Fruit fly (Drosophila melanogaster) whole organism, prepupa: ENCODE results near the gene blot.

Experiments
- Blimp-1 ChIP-seq: fragments of 200-800 bp; sonication (Bioruptor generic); optimal IDR thresholded peaks from 3 replicates; lab custom pipeline; 2017; ENCODE audit warnings: missing biosample characterization, missing genetic modification characterization, mild to moderate bottlenecking, moderate library complexity, missing genetic modification reagents
- CG10669 ChIP-seq: fragments of 200-800 bp; sonication (Bioruptor generic); optimal IDR thresholded peaks from 3 replicates; lab custom pipeline; 2018; ENCODE audit warnings: missing biosample characterization, mild to moderate bottlenecking, missing genetic modification characterization, moderate library complexity
- CG11294 ChIP-seq: fragments of 200-800 bp; sonication (Bioruptor generic); IDR thresholded peaks from 2 replicates; pipeline ENCODE4 v1.3.6; 2022; ENCODE audit warnings: missing biosample characterization, missing genetic modification characterization
- CG11762 ChIP-seq: fragments of 200-800 bp; sonication (Bioruptor generic); optimal IDR thresholded peaks from 3 replicates; lab custom pipeline; 2016; ENCODE audit warnings: missing biosample characterization, missing genetic modification characterization; ENCODE audit not compliant: insufficient read depth
- CG11902 ChIP-seq: fragments of 200-800 bp; sonication (Bioruptor generic); optimal IDR thresholded peaks from 3 replicates; lab custom pipeline; 2016; ENCODE audit warnings: missing biosample characterization, missing genetic modification characterization
- CG15336 ChIP-seq: fragments of 200-800 bp; sonication (Bioruptor generic); IDR thresholded peaks from 2 replicates; pipeline ENCODE4 v1.3.6; 2022; ENCODE audit warnings: missing biosample characterization, missing genetic modification characterization
- CG31627 ChIP-seq: fragments of 200-800 bp; sonication (Bioruptor generic); optimal IDR thresholded peaks from 3 replicates; lab custom pipeline; 2016; ENCODE audit warnings: missing biosample characterization, missing genetic modification characterization
- CG32006 ChIP-seq: fragments of 200-800 bp; sonication (Bioruptor generic); optimal IDR thresholded peaks from 3 replicates; lab custom pipeline; 2017; ENCODE audit warnings: missing biosample characterization, mild to moderate bottlenecking, missing genetic modification characterization
- CG3919 ChIP-seq: fragments of 200-800 bp; sonication (Bioruptor generic); optimal IDR thresholded peaks from 3 replicates; lab custom pipeline; 2016; ENCODE audit warnings: missing biosample characterization, missing genetic modification characterization
- CG4318 ChIP-seq: fragments of 200-800 bp; sonication (Bioruptor generic); optimal IDR thresholded peaks from 3 replicates; lab custom pipeline; 2017; ENCODE audit warnings: missing biosample characterization, mild to moderate bottlenecking, missing genetic modification characterization
- CG6163 ChIP-seq: fragments of 200-800 bp; sonication (Bioruptor generic); IDR thresholded peaks from 3 replicates; pipeline ENCODE4 v1.3.6; 2022; ENCODE audit warnings: missing biosample characterization, missing genetic modification characterization
- CG6808 ChIP-seq: fragments of 200-800 bp; sonication (Bioruptor generic); optimal IDR thresholded peaks from 3 replicates; lab custom pipeline; 2017; ENCODE audit warnings: missing biosample characterization, missing genetic modification characterization, mild to moderate bottlenecking, moderate library complexity, missing genetic modification reagents
- CG6854 ChIP-seq: fragments of 200-800 bp; sonication (Bioruptor generic); optimal IDR thresholded peaks from 2 replicates; lab custom pipeline; 2017; ENCODE audit warnings: missing biosample characterization, mild to moderate bottlenecking, missing genetic modification characterization
- CG7368 ChIP-seq: fragments of 200-800 bp; sonication (Bioruptor generic); optimal IDR thresholded peaks from 3 replicates; lab custom pipeline; 2016; ENCODE audit warnings: missing biosample characterization, missing genetic modification characterization
- CG8119 ChIP-seq: fragments of 200-800 bp; sonication (Bioruptor generic); IDR thresholded peaks from 3 replicates; pipeline ENCODE4 v1.3.6; 2022; ENCODE audit warnings: missing biosample characterization, missing genetic modification characterization
- Eip75B ChIP-seq: fragments of 200-800 bp; sonication (Bioruptor generic); optimal IDR thresholded peaks from 3 replicates; lab custom pipeline; 2016; ENCODE audit warnings: missing biosample characterization, missing genetic modification characterization
- Eip78C ChIP-seq: fragments of 200-800 bp; sonication (Bioruptor generic); peaks from one replicate; lab custom pipeline; 2016; ENCODE audit warnings: missing biosample characterization, missing genetic modification characterization
- Eip93F ChIP-seq: fragments of 200-800 bp; sonication (Bioruptor generic); optimal IDR thresholded peaks from 2 replicates; lab custom pipeline; 2016; ENCODE audit warnings: missing biosample characterization, mild to moderate bottlenecking, missing genetic modification characterization
- Ets21C ChIP-seq: fragments of 200-800 bp; sonication (Bioruptor generic); optimal IDR thresholded peaks from 3 replicates; lab custom pipeline; 2016; ENCODE audit warnings: missing biosample characterization, missing genetic modification characterization
- Ets96B ChIP-seq: fragments of 200-800 bp; optimal IDR thresholded peaks from 2 replicates; lab custom pipeline; 2019; ENCODE audit warnings: missing biosample characterization, mild to moderate bottlenecking, missing genetic modification characterization, moderate library complexity
- Gug ChIP-seq: fragments of 200-800 bp; sonication (Bioruptor generic); IDR thresholded peaks from 2 replicates; pipeline ENCODE4 v1.3.6; 2022; ENCODE audit warnings: missing biosample characterization, missing genetic modification characterization
- Hr4 ChIP-seq: fragments of 200-800 bp; sonication (Bioruptor generic); optimal IDR thresholded peaks from 3 replicates; lab custom pipeline; 2016; ENCODE audit warnings: missing biosample characterization, missing genetic modification characterization
- Lpt ChIP-seq: fragments of 200-800 bp; sonication (Bioruptor generic); optimal IDR thresholded peaks from 3 replicates; lab custom pipeline; 2016; ENCODE audit warnings: missing biosample characterization, missing genetic modification characterization
- Met ChIP-seq: fragments of 200-800 bp; sonication (Bioruptor generic); optimal IDR thresholded peaks from 3 replicates; lab custom pipeline; 2016; ENCODE audit warnings: missing biosample characterization, missing genetic modification characterization
- OdsH ChIP-seq: fragments of 200-800 bp; sonication (Bioruptor generic); optimal IDR thresholded peaks from 3 replicates; lab custom pipeline; 2016; ENCODE audit warnings: missing biosample characterization, missing genetic modification characterization
- Sox14 ChIP-seq: fragments of 200-800 bp; sonication (Bioruptor generic); optimal IDR thresholded peaks from 3 replicates; lab custom pipeline; 2016; ENCODE audit warnings: missing biosample characterization, missing genetic modification characterization
- acj6 ChIP-seq: fragments of 200-800 bp; sonication (Bioruptor generic); optimal IDR thresholded peaks from 3 replicates; lab custom pipeline; 2016; ENCODE audit warnings: missing biosample characterization, missing genetic modification characterization
- dsx ChIP-seq: fragments of 200-800 bp; optimal IDR thresholded peaks from 3 replicates; lab custom pipeline; 2019; ENCODE audit warnings: missing biosample characterization, mild to moderate bottlenecking, missing genetic modification characterization, moderate library complexity; ENCODE audit not compliant: poor library complexity, severe bottlenecking
- esn ChIP-seq: fragments of 200-800 bp; sonication (Bioruptor generic); optimal IDR thresholded peaks from 2 replicates; lab custom pipeline; 2016; ENCODE audit warnings: missing biosample characterization, mild to moderate bottlenecking, missing genetic modification characterization, moderate library complexity
- fd59A ChIP-seq: fragments of 200-800 bp; sonication (Bioruptor generic); optimal IDR thresholded peaks from 2 replicates; lab custom pipeline; 2017; ENCODE audit warnings: missing biosample characterization, mild to moderate bottlenecking, missing genetic modification characterization, missing genetic modification reagents
- net ChIP-seq: fragments of 200-800 bp; sonication (Bioruptor generic); optimal IDR thresholded peaks from 3 replicates; lab custom pipeline; 2016; ENCODE audit warnings: missing biosample characterization, missing genetic modification characterization
- salr ChIP-seq, 2 experiments: fragments of 200-800 bp; sonication (Bioruptor generic); optimal IDR thresholded peaks; 3 replicates each; lab custom pipeline; 2016 to 2018; ENCODE audit warnings: missing biosample characterization in 2 of 2, missing genetic modification characterization in 2 of 2, mild to moderate bottlenecking in 1 of 2
- spab ChIP-seq: fragments of 200-800 bp; sonication (Bioruptor generic); optimal IDR thresholded peaks from 2 replicates; lab custom pipeline; 2017; ENCODE audit warnings: missing biosample characterization, mild to moderate bottlenecking, missing genetic modification characterization, missing genetic modification reagents
- ss ChIP-seq, 2 experiments: fragments of 200-800 bp; sonication (Bioruptor generic); optimal IDR thresholded peaks; 2 replicates in 1 of 2; 3 replicates in 1 of 2; lab custom pipeline; 2017 to 2018; ENCODE audit warnings: mild to moderate bottlenecking in 2 of 2, missing biosample characterization in 2 of 2, missing genetic modification characterization in 2 of 2, moderate library complexity in 1 of 2
- topi ChIP-seq: fragments of 200-800 bp; sonication (Bioruptor generic); optimal IDR thresholded peaks from 3 replicates; lab custom pipeline; 2016; ENCODE audit warnings: missing biosample characterization, missing genetic modification characterization

The blot gene

dm6 chr3L:17445629-17446431 is 24.5 kb upstream of the blot start:
- no peak for TF ChIP-seq OdsH (GFP tag; lab: Kevin White, UChicago)
- TF ChIP-seq CG11902, result no peak
- TF ChIP-seq CG32006 (GFP tag; lab: Kevin White, UChicago), result no peak
- no peak for TF ChIP-seq CG10669 (GFP tag; lab: Kevin White, UChicago)
- TF ChIP-seq Met (GFP tag; lab: Kevin White, UChicago), result no peak
- no peak for TF ChIP-seq CG8119
- no peak for TF ChIP-seq CG11294 (GFP tag; lab: Robert Waterston, UW)
- TF ChIP-seq, all 60 proteins: peak for 0

DNA sequence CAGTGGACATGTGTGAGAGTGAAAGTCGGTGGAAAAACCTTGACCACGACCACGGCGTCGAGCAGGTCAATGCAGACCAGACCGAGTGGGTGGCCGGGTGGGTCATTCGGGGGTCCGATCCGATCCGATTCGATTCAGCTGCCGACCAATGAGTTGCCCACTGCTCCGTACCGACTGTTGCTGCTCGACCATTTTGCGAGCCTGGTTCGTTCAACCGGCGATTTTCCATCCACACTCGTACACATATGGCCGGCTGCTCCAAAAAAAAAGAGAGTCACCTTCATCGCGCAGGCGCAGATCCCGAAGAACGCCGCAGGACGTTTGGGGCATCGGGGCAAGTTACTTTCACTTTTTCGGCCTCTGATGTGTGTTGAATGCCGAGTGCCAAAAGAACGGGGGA is 23.3 kb upstream of the blot start:
- TF ChIP-seq CG6163, result no peak
- TF ChIP-seq CG8119, result no peak
- no peak for TF ChIP-seq CG6854 (GFP tag; lab: Kevin White, UChicago)
- no peak for TF ChIP-seq OdsH (GFP tag; lab: Kevin White, UChicago)
- TF ChIP-seq Lpt (GFP tag; lab: Kevin White, UChicago), result no peak

dm6 chr3L:17441602-17442001 is 20.3 kb upstream of the blot start:
- TF ChIP-seq net (no peak), Ets21C (GFP tag; lab: Kevin White, UChicago) (no peak), Gug (GFP tag; lab: Robert Waterston, UW) (no peak), topi (GFP tag; lab: Kevin White, UChicago) (no peak), CG6808 (no peak), Hr4 (GFP tag; lab: Kevin White, UChicago) (no peak), CG4318 (GFP tag; lab: Kevin White, UChicago) (no peak), OdsH (GFP tag; lab: Kevin White, UChicago) (no peak)

DNA sequence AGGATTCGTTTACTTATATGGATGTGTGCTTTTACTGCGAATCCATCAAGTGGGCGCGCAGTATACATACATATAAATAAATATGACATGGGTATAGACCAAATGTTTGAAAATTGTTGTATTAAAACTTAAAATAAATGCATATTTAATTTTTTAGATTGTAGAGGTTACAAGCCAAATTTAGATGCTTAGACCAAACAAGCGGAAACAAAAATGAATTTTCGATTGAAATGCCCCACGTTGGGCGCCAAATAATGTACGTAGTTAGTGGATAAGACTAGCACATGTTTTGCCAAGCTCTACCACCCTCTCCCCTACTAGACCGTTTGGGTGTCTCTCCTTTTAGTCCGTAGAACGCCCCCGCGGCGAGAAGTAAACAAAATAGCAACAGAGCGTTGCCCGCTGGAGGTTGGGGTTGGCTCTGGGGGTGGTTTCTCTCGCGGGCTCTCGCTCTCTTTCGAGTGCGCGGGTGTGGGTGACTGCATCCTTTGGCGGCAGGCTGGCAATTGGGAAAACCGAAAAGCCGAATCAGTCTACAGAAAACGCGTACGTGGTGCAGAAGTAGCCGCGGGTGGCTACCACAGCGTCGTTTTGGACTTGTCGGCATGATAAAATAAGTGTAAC is 17.7 kb upstream of the blot start, which contains the start of gene CG18265:
CG18265 (plus strand) TSS at position 530 of the 624 bp plus-strand sequence.
- TF ChIP-seq CG7368 (GFP tag; lab: Kevin White, UChicago) (peak; percentile 4), CG6808 (no peak)

DNA sequence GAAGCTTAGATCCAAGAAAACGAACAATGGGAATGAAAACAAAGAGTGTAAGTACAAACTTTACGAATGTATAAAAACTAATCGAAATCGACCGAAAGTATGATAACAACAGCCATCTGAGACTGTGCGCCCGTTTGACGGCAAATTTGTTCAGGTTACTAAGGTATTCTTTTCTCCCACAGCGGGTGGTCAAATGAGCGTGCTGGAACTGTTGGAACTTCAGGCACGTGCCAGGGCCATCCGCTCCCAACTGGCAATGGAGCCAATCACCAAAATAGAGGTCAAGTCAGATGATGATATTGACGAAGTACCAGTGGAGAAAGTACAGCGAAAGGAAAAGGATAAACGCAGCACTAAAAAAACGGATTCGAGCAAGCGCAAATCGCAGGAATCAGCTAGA is 15.0 kb upstream of the blot start, which contains the start of gene CG12229:
CG12229 (minus strand) TSS at position 101 of the 400 bp plus-strand sequence.
- no peak for TF ChIP-seq Eip75B (GFP tag; lab: Kevin White, UChicago)
- no peak for TF ChIP-seq Sox14 (GFP tag; lab: Kevin White, UChicago)
- no peak for TF ChIP-seq acj6
- no peak for TF ChIP-seq CG32006 (GFP tag; lab: Kevin White, UChicago)
- TF ChIP-seq CG11294 (GFP tag; lab: Robert Waterston, UW), result no peak
- no peak for TF ChIP-seq CG31627
- TF ChIP-seq Met (GFP tag; lab: Kevin White, UChicago), result no peak
- no peak for TF ChIP-seq Ets96B (tag; lab: Kevin White, UChicago)

dm6 chr3L:17433555-17433954 is 12.2 kb upstream of the blot start, which contains the start of the genes Coq4 and CG32176:
TSS of gene Coq4 (minus strand) at chr3L:17433621.
TSS of gene CG32176 (plus strand) at chr3L:17433868.
- TF ChIP-seq Eip75B (GFP tag; lab: Kevin White, UChicago), result peak; percentile 97
- TF ChIP-seq fd59A (GFP tag; lab: Kevin White, UChicago), result peak; percentile 88
- peak; percentile 97 for TF ChIP-seq CG11762 (GFP tag; lab: Kevin White, UChicago)
- peak; percentile 96 for TF ChIP-seq Lpt (GFP tag; lab: Kevin White, UChicago)
- peak; percentile 99 for TF ChIP-seq esn (GFP tag; lab: Kevin White, UChicago)
- TF ChIP-seq acj6, result peak; percentile 98
- TF ChIP-seq Ets96B (tag; lab: Kevin White, UChicago), result peak; percentile 95
- TF ChIP-seq net, result peak; percentile 98
- peak; percentile 96 for TF ChIP-seq CG11902
- TF ChIP-seq salr (GFP tag; optimal IDR thresholded peaks at IDR 0.05; lab: Kevin White, UChicago), result peak; percentile 93 to 95
- TF ChIP-seq ss (GFP tag; optimal IDR thresholded peaks at IDR 0.05; lab: Kevin White, UChicago), result peak; percentile 77 to 89
- TF ChIP-seq Blimp-1 (GFP tag; lab: Kevin White, UChicago), result peak; percentile 78
- peak; percentile 98 for TF ChIP-seq CG3919
- peak; percentile 86 for TF ChIP-seq spab (GFP tag; lab: Kevin White, UChicago)
- TF ChIP-seq Gug (GFP tag; lab: Robert Waterston, UW), result peak; percentile 96
- TF ChIP-seq CG4318 (GFP tag; lab: Kevin White, UChicago), result peak; percentile 95
- TF ChIP-seq CG11294 (GFP tag; lab: Robert Waterston, UW), result peak; percentile 92
- peak; percentile 93 for TF ChIP-seq Eip93F
- peak; percentile 99 for TF ChIP-seq Hr4 (GFP tag; lab: Kevin White, UChicago)
- peak; percentile 97 for TF ChIP-seq CG6163
- peak; percentile 99 for TF ChIP-seq Eip78C
- peak; percentile 94 for TF ChIP-seq CG15336
- peak; percentile 90 for TF ChIP-seq dsx (GFP tag; lab: Kevin White, UChicago)
- peak; percentile 99 for TF ChIP-seq CG31627
- peak; percentile 85 for TF ChIP-seq CG6854 (GFP tag; lab: Kevin White, UChicago)
